Fruit fly (Drosophila melanogaster): ENCODE data around the gene CG5693.
A peak's percentile ranks its signal among the peaks of the same experiment; 100 is the strongest.

CG5693 gene

DNA sequence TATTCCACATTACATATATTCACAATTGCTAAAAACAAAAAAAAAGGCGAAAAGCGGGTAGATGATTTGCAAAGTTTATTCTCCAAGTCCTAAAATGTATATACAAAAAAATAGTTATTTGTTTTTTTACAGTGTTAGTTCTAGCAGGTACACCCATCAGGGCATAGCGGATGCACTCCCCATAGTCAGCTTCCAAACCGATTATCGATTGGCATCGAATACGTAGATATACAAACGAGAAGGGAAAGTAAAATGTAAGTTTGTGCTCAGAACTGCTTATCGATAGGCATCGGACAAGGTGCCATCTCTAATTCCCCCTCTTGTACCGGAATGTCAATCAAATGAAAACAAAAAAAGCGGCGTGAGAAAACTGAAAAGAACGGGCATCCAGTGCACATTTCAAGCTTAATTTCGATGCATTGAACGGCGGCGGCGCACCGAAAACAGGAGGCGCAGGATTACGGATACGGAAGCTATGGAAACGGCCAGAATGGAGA lies 43.3 kb upstream of the CG5693 start, which contains the start of gene CG5674 (continued):
- TF ChIP-seq Hmr (GFP tag; optimal IDR thresholded peaks at IDR 0.05), result peak; percentile 71
- TF ChIP-seq inv (GFP tag; IDR thresholded peaks at IDR 0.05; ENCODE audit: partially characterized antibody), result peak; percentile 84
- no peak for TF ChIP-seq CG11085 (GFP tag; IDR thresholded peaks at IDR 0.05)
- TF ChIP-seq CG16813 (GFP tag; IDR thresholded peaks at IDR 0.05; ENCODE audit: partially characterized antibody), result peak; percentile 92
- peak; percentile 56 for TF ChIP-seq CG2129 (GFP tag; IDR thresholded peaks at IDR 0.05; ENCODE audit: partially characterized antibody)
- TF ChIP-seq CG9817 (tag; optimal IDR thresholded peaks at IDR 0.05), result peak; percentile 43
- no peak for TF ChIP-seq CG13624 (GFP tag; optimal IDR thresholded peaks at IDR 0.05)
- no peak for TF ChIP-seq aop (GFP tag; IDR thresholded peaks at IDR 0.05)
- TF ChIP-seq CG12236 (GFP tag; optimal IDR thresholded peaks at IDR 0.05), result no peak
- TF ChIP-seq hkb (optimal IDR thresholded peaks at IDR 0.05), result no peak
- TF ChIP-seq hkb (GFP tag; IDR thresholded peaks at IDR 0.05), result no peak; the same call in 1 of the 2 replicates
- peak; percentile 37 for TF ChIP-seq tx (GFP tag; optimal IDR thresholded peaks at IDR 0.05)
- no peak for TF ChIP-seq Gsc (GFP tag; IDR thresholded peaks at IDR 0.05)
- no peak for TF ChIP-seq Myb (GFP tag; optimal IDR thresholded peaks at IDR 0.05)
- TF ChIP-seq Bdp1 (GFP tag; optimal IDR thresholded peaks at IDR 0.05), result peak; percentile 12
- peak; percentile 23 for TF ChIP-seq CG17912 (GFP tag; optimal IDR thresholded peaks at IDR 0.05)
- TF ChIP-seq bbx (GFP tag; IDR thresholded peaks at IDR 0.05; ENCODE audit: partially characterized antibody), result peak; percentile 85
- TF ChIP-seq CG11398 (GFP tag; optimal IDR thresholded peaks at IDR 0.05), result no peak
- peak; percentile 48 for TF ChIP-seq CG8089 (GFP tag; optimal IDR thresholded peaks at IDR 0.05)
- TF ChIP-seq ERR (GFP tag; optimal IDR thresholded peaks at IDR 0.05), result peak; percentile 43
- peak; percentile 75 for TF ChIP-seq Rfx (GFP tag; IDR thresholded peaks at IDR 0.05)
- TF ChIP-seq stwl (tag; optimal IDR thresholded peaks at IDR 0.05), result peak; percentile 96
- TF ChIP-seq MBD-R2 (GFP tag; IDR thresholded peaks at IDR 0.05), result peak; percentile 85
- no peak; the same call in 1 of the 2 replicates for TF ChIP-seq CG10366 (GFP tag; IDR thresholded peaks at IDR 0.05)
- TF ChIP-seq nmo (GFP tag; optimal IDR thresholded peaks at IDR 0.05), result peak; percentile 90
- TF ChIP-seq Sry-β (GFP tag; optimal IDR thresholded peaks at IDR 0.05), result no peak
- no peak for TF ChIP-seq salm (tag; optimal IDR thresholded peaks at IDR 0.05)
- peak; percentile 88 for TF ChIP-seq CG11560 (tag; IDR thresholded peaks at IDR 0.05)
- peak; percentile 5 for TF ChIP-seq CG2875 (GFP tag; optimal IDR thresholded peaks at IDR 0.05)
- no peak for TF ChIP-seq CG18764 (GFP tag; optimal IDR thresholded peaks at IDR 0.05)
- TF ChIP-seq jumu (GFP tag; optimal IDR thresholded peaks at IDR 0.05), result peak; percentile 34
- TF ChIP-seq Oaz (GFP tag; IDR thresholded peaks at IDR 0.05), result no peak
- peak; percentile 50 for TF ChIP-seq caup (GFP tag; optimal IDR thresholded peaks at IDR 0.05; ENCODE audit: severe bottlenecking)
- no peak for TF ChIP-seq CG12104 (GFP tag; optimal IDR thresholded peaks at IDR 0.05)
- TF ChIP-seq pho (GFP tag; optimal IDR thresholded peaks at IDR 0.05), result peak; percentile 68
- TF ChIP-seq tna (GFP tag; IDR thresholded peaks at IDR 0.05; ENCODE audit: partially characterized antibody), result peak; percentile 83
- no peak for TF ChIP-seq gem (tag; optimal IDR thresholded peaks at IDR 0.05)
- TF ChIP-seq cas (GFP tag; IDR thresholded peaks at IDR 0.05), result 0 out of 2 replicates have a peak, but pooled peaks have one; percentile 41
- TF ChIP-seq CG6254 (GFP tag; optimal IDR thresholded peaks at IDR 0.05), result no peak
- TF ChIP-seq phol (tag; optimal IDR thresholded peaks at IDR 0.05), result peak; percentile 72
- TF ChIP-seq Stat92E (GFP tag; optimal IDR thresholded peaks at IDR 0.05), result no peak
- peak; percentile 96 for TF ChIP-seq CG42726 (GFP tag; IDR thresholded peaks at IDR 0.05; ENCODE audit: partially characterized antibody)
- no peak for TF ChIP-seq Poxn (GFP tag; IDR thresholded peaks at IDR 0.05)
- no peak for TF ChIP-seq CG17612 (GFP tag; IDR thresholded peaks at IDR 0.05)
- 0 out of 2 replicates have a peak, but pooled peaks have one; percentile 37 for TF ChIP-seq E2f2 (GFP tag; IDR thresholded peaks at IDR 0.05)
- no peak for TF ChIP-seq Med (GFP tag)
- no peak for TF ChIP-seq Rx (GFP tag; IDR thresholded peaks at IDR 0.05)
- TF ChIP-seq CG4424 (GFP tag; optimal IDR thresholded peaks at IDR 0.05), result peak; percentile 34
- peak; percentile 76 for TF ChIP-seq slbo (GFP tag; IDR thresholded peaks at IDR 0.05)
- no peak for TF ChIP-seq Fer1 (GFP tag; optimal IDR thresholded peaks at IDR 0.05)
